Fruit fly (Drosophila melanogaster): ENCODE results near the gene cv-c.

cv-c gene

DNA sequence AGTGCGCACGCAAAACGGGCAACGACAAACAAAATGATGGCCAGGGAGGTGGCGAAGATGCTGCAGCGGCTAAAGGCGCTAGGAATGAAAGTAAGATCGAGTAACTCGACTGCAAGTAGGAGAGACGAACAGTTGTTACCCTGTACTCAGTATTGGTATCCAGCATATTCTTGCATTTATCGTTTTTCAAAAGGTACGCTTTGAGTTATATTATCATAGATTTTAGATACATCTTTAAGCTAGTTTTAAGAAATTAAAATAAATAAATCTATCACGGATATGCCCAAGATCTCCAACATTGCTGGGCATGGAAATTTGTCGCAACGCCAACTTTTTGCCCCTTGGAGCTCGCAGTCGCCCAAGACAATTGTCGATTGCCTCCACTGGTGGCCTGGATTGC, 93.7 kb downstream of the cv-c start (continued):
- peak; percentile 82 for TF ChIP-seq OdsH (GFP tag; optimal IDR thresholded peaks at IDR 0.05)
- TF ChIP-seq CG31627 (GFP tag; optimal IDR thresholded peaks at IDR 0.05), result peak; percentile 66
- TF ChIP-seq Hr4 (GFP tag; optimal IDR thresholded peaks at IDR 0.05), result peak; percentile 74
- TF ChIP-seq Lpt (GFP tag; optimal IDR thresholded peaks at IDR 0.05), result peak; percentile 73
- TF ChIP-seq achi (GFP tag; optimal IDR thresholded peaks at IDR 0.05), result peak; percentile 82
- peak; percentile 68 for TF ChIP-seq CG7368 (GFP tag; optimal IDR thresholded peaks at IDR 0.05)
- peak; percentile 81 for TF ChIP-seq acj6 (GFP tag; optimal IDR thresholded peaks at IDR 0.05)
- TF ChIP-seq spab (GFP tag; optimal IDR thresholded peaks at IDR 0.05), result peak; percentile 84
- TF ChIP-seq CG3919 (GFP tag; optimal IDR thresholded peaks at IDR 0.05), result peak; percentile 88
- peak; percentile 86 for TF ChIP-seq CG10669 (GFP tag; optimal IDR thresholded peaks at IDR 0.05)
- peak; percentile 81 for TF ChIP-seq Sox14 (GFP tag; optimal IDR thresholded peaks at IDR 0.05)
- TF ChIP-seq CG11294 (GFP tag; IDR thresholded peaks at IDR 0.05), result peak; percentile 69
- no peak for TF ChIP-seq CG6854 (GFP tag; optimal IDR thresholded peaks at IDR 0.05)
- TF ChIP-seq CG8119 (GFP tag; IDR thresholded peaks at IDR 0.05), result peak; percentile 84

- TF ChIP-seq Ets21C (GFP tag; optimal IDR thresholded peaks at IDR 0.05) (no peak), Eip78C (GFP tag) (peak; percentile 65), CG11902 (GFP tag; optimal IDR thresholded peaks at IDR 0.05) (peak; percentile 25), Smox (GFP tag; optimal IDR thresholded peaks at IDR 0.05) (peak; percentile 27), Blimp-1 (GFP tag; optimal IDR thresholded peaks at IDR 0.05) (no peak), Met (GFP tag; optimal IDR thresholded peaks at IDR 0.05) (peak; percentile 43), CG32006 (GFP tag; optimal IDR thresholded peaks at IDR 0.05) (peak; percentile 54), topi (GFP tag; optimal IDR thresholded peaks at IDR 0.05) (peak; percentile 30), ss (GFP tag; optimal IDR thresholded peaks at IDR 0.05) (peak; percentile 30 to 73), Sox14 (GFP tag; optimal IDR thresholded peaks at IDR 0.05) (no peak), CG10669 (GFP tag; optimal IDR thresholded peaks at IDR 0.05) (peak; percentile 33), CG3032 (tag; optimal IDR thresholded peaks at IDR 0.05) (peak; percentile 1), vri (GFP tag; optimal IDR thresholded peaks at IDR 0.05) (peak; percentile 11), CG6792 (GFP tag; optimal IDR thresholded peaks at IDR 0.05) (peak; percentile 37), Sox15 (GFP tag; optimal IDR thresholded peaks at IDR 0.05) (no peak), CG7368 (GFP tag; optimal IDR thresholded peaks at IDR 0.05) (peak; percentile 21), Lpt (GFP tag; optimal IDR thresholded peaks at IDR 0.05) (peak; percentile 26), Eip93F (GFP tag; optimal IDR thresholded peaks at IDR 0.05) (no peak), Hr4 (GFP tag; optimal IDR thresholded peaks at IDR 0.05) (peak; percentile 22), dac (GFP tag; optimal IDR thresholded peaks at IDR 0.05) (no peak), Hr38 (GFP tag; optimal IDR thresholded peaks at IDR 0.05) (no peak), CG8119 (GFP tag; IDR thresholded peaks at IDR 0.05) (peak; percentile 52; the same call in 2 of the 3 replicates), achi (GFP tag; optimal IDR thresholded peaks at IDR 0.05) (peak; percentile 52), eg (GFP tag; IDR thresholded peaks at IDR 0.05) (no peak), CG15336 (GFP tag; IDR thresholded peaks at IDR 0.05) (peak; percentile 49), CG31627 (GFP tag; optimal IDR thresholded peaks at IDR 0.05) (no peak), net (GFP tag; optimal IDR thresholded peaks at IDR 0.05) (peak; percentile 8), CG6854 (GFP tag; optimal IDR thresholded peaks at IDR 0.05) (no peak), CG6808 (GFP tag; optimal IDR thresholded peaks at IDR 0.05) (peak; percentile 26), fd85E (GFP tag; optimal IDR thresholded peaks at IDR 0.05) (no peak), OdsH (GFP tag; optimal IDR thresholded peaks at IDR 0.05) (peak; percentile 39), CG11294 (GFP tag; IDR thresholded peaks at IDR 0.05) (no peak), Eip75B (GFP tag; optimal IDR thresholded peaks at IDR 0.05) (peak; percentile 32), CG9139 (GFP tag; optimal IDR thresholded peaks at IDR 0.05) (peak; percentile 26), esn (GFP tag; optimal IDR thresholded peaks at IDR 0.05) (peak; percentile 52), CG11762 (GFP tag; optimal IDR thresholded peaks at IDR 0.05; ENCODE audit: insufficient read depth) (no peak), Ets96B (tag; optimal IDR thresholded peaks at IDR 0.05) (peak; percentile 40), Hr39 (GFP tag; optimal IDR thresholded peaks at IDR 0.05) (peak; percentile 27), acj6 (GFP tag; optimal IDR thresholded peaks at IDR 0.05) (peak; percentile 17), CG8319 (GFP tag; optimal IDR thresholded peaks at IDR 0.05) (no peak), fkh (GFP tag; optimal IDR thresholded peaks at IDR 0.05) (no peak), Gug (GFP tag; IDR thresholded peaks at IDR 0.05) (no peak), pdm3 (GFP tag; optimal IDR thresholded peaks at IDR 0.05) (peak; percentile 21), CG3919 (GFP tag; optimal IDR thresholded peaks at IDR 0.05) (peak; percentile 51), CG6276 (GFP tag; optimal IDR thresholded peaks at IDR 0.05) (peak; percentile 25)
Observed at dm6 chr3R:14386088-14386822, 95.3 kb downstream of the cv-c start.

All from whole organism, prepupa.